Fruit fly (Drosophila melanogaster): ENCODE results near the gene CG42827.

dm6 chr3R:23359420-23359819 lies 13.3 kb upstream of the CG42827 start:
- TF ChIP-seq fru (GFP tag; optimal IDR thresholded peaks at IDR 0.05) (no peak), psq (GFP tag; optimal IDR thresholded peaks at IDR 0.05) (no peak), lola (GFP tag; optimal IDR thresholded peaks at IDR 0.05) (no peak), Dif (GFP tag; optimal IDR thresholded peaks at IDR 0.05; ENCODE audit: partially characterized antibody) (no peak), usp (GFP tag; optimal IDR thresholded peaks at IDR 0.05) (no peak)
